Worm (Caenorhabditis elegans) whole organism, late embryonic: ENCODE results near the gene isy-1.

ENCODE experiments used
- C08G9.2 ChIP-seq: sonication (generic microtip); optimal IDR thresholded peaks from 2 replicates; lab custom pipeline; 2016; ENCODE audit warnings: mild to moderate bottlenecking, missing genetic modification characterization, moderate library complexity, missing compliant biosample characterization
- C38D4.7 ChIP-seq: fragments of 200-800 bp; sonication (Bioruptor generic); optimal IDR thresholded peaks from 2 replicates; lab custom pipeline; 2018; ENCODE audit warnings: mild to moderate bottlenecking, missing genetic modification characterization, moderate library complexity, missing compliant biosample characterization
- K02D7.2 ChIP-seq: sonication (generic microtip); optimal IDR thresholded peaks from 2 replicates; lab custom pipeline; 2017; ENCODE audit warnings: mild to moderate bottlenecking, missing genetic modification characterization, missing compliant biosample characterization
- K09A11.1 ChIP-seq: sonication (generic microtip); optimal IDR thresholded peaks from 2 replicates; lab custom pipeline; 2017; ENCODE audit warnings: antibody characterized with exemption, mild to moderate bottlenecking, missing genetic modification characterization, missing compliant biosample characterization; ENCODE audit not compliant: insufficient read depth
- Y22D7AL.16 ChIP-seq: sonication (generic microtip); optimal IDR thresholded peaks from 2 replicates; lab custom pipeline; 2016; ENCODE audit warnings: missing genetic modification characterization, missing compliant biosample characterization
- ahr-1 ChIP-seq: sonication (generic microtip); optimal IDR thresholded peaks from 2 replicates; lab custom pipeline; 2016; ENCODE audit warnings: missing genetic modification characterization, missing compliant biosample characterization
- ama-1 ChIP-seq: fragments of 150-350 bp; optimal IDR thresholded peaks from 2 replicates; lab custom pipeline; 2014
- ceh-14 ChIP-seq: sonication (generic microtip); optimal IDR thresholded peaks from 2 replicates; lab custom pipeline; 2016; ENCODE audit warnings: missing genotype, missing genetic modification characterization, missing compliant biosample characterization
- ceh-19 ChIP-seq: fragments of 200-800 bp; sonication (Bioruptor generic); optimal IDR thresholded peaks from 2 replicates; lab custom pipeline; 2018; ENCODE audit warnings: mild to moderate bottlenecking, missing genetic modification characterization, missing compliant biosample characterization
- ceh-2 ChIP-seq: sonication (generic microtip); optimal IDR thresholded peaks from 2 replicates; lab custom pipeline; 2016; ENCODE audit warnings: missing genotype, missing genetic modification characterization, missing compliant biosample characterization
- ceh-22 ChIP-seq: sonication (generic microtip); optimal IDR thresholded peaks from 2 replicates; lab custom pipeline; 2017; ENCODE audit warnings: missing biosample characterization, missing genetic modification characterization
- ceh-24 ChIP-seq: sonication (generic microtip); optimal IDR thresholded peaks from 2 replicates; lab custom pipeline; 2016; ENCODE audit warnings: mild to moderate bottlenecking, missing genetic modification characterization, missing compliant biosample characterization
- ceh-31 ChIP-seq: sonication (generic microtip); optimal IDR thresholded peaks from 2 replicates; lab custom pipeline; 2016; ENCODE audit warnings: missing genetic modification characterization, missing compliant biosample characterization
- ceh-45 ChIP-seq: fragments of 200-800 bp; sonication (Bioruptor generic); IDR thresholded peaks from 2 replicates; pipeline ENCODE4 v1.3.6; 2022; ENCODE audit warnings: missing genetic modification reagents, missing genetic modification characterization, missing compliant biosample characterization
- ceh-9 ChIP-seq: sonication (generic microtip); optimal IDR thresholded peaks from 2 replicates; lab custom pipeline; 2016; ENCODE audit warnings: mild to moderate bottlenecking, missing genetic modification characterization, inconsistent platforms, missing compliant biosample characterization
- che-1 ChIP-seq: sonication (generic microtip); optimal IDR thresholded peaks from 2 replicates; lab custom pipeline; 2016; ENCODE audit warnings: mild to moderate bottlenecking, missing genetic modification characterization, missing compliant biosample characterization
- dmd-4 ChIP-seq: sonication (generic microtip); optimal IDR thresholded peaks from 2 replicates; lab custom pipeline; 2016; ENCODE audit warnings: borderline replicate concordance, missing genetic modification characterization, missing compliant biosample characterization
- dve-1 ChIP-seq: sonication (generic microtip); optimal IDR thresholded peaks from 2 replicates; lab custom pipeline; 2017; ENCODE audit warnings: antibody characterized with exemption, mild to moderate bottlenecking, missing genetic modification characterization, missing compliant biosample characterization
- elt-4 ChIP-seq: sonication (generic microtip); optimal IDR thresholded peaks from 2 replicates; lab custom pipeline; 2016; ENCODE audit warnings: missing genetic modification characterization, missing compliant biosample characterization
- eyg-1 ChIP-seq: sonication (generic microtip); optimal IDR thresholded peaks from 2 replicates; lab custom pipeline; 2016; ENCODE audit warnings: missing genotype, missing genetic modification characterization, missing compliant biosample characterization
- fax-1 ChIP-seq: sonication (generic microtip); optimal IDR thresholded peaks from 2 replicates; lab custom pipeline; 2016; ENCODE audit warnings: missing genotype, missing genetic modification characterization, missing compliant biosample characterization
- gmeb-2 ChIP-seq: sonication (generic microtip); optimal IDR thresholded peaks from 2 replicates; lab custom pipeline; 2016; ENCODE audit warnings: missing genetic modification characterization, inconsistent platforms, missing compliant biosample characterization
- hlh-30 ChIP-seq: sonication (generic microtip); optimal IDR thresholded peaks from 2 replicates; lab custom pipeline; 2017; ENCODE audit warnings: antibody characterized with exemption, missing genetic modification characterization, missing compliant biosample characterization; ENCODE audit not compliant: insufficient read depth
- hlh-8 ChIP-seq: sonication (generic microtip); optimal IDR thresholded peaks from 2 replicates; lab custom pipeline; 2016; ENCODE audit warnings: missing genotype, missing genetic modification characterization, missing compliant biosample characterization
- lim-6 ChIP-seq: sonication (generic microtip); optimal IDR thresholded peaks from 2 replicates; lab custom pipeline; 2016; ENCODE audit warnings: missing genetic modification characterization, missing compliant biosample characterization
- madf-2 ChIP-seq: sonication (generic microtip); optimal IDR thresholded peaks from 2 replicates; lab custom pipeline; 2017; ENCODE audit warnings: missing genetic modification characterization, missing compliant biosample characterization
- mec-3 ChIP-seq: sonication (generic microtip); optimal IDR thresholded peaks from 2 replicates; lab custom pipeline; 2016; ENCODE audit warnings: borderline replicate concordance, missing genetic modification characterization, missing compliant biosample characterization
- nfya-1 ChIP-seq: sonication (generic microtip); optimal IDR thresholded peaks from 2 replicates; lab custom pipeline; 2017; ENCODE audit warnings: missing genetic modification characterization, mild to moderate bottlenecking, missing compliant biosample characterization, antibody characterized with exemption, moderate library complexity
- nhr-232 ChIP-seq: sonication (generic microtip); optimal IDR thresholded peaks from 2 replicates; lab custom pipeline; 2016; ENCODE audit warnings: missing genetic modification characterization, missing compliant biosample characterization
- odd-2 ChIP-seq: sonication (generic microtip); optimal IDR thresholded peaks from 2 replicates; lab custom pipeline; 2017; ENCODE audit warnings: antibody characterized with exemption, mild to moderate bottlenecking, missing genetic modification characterization, missing compliant biosample characterization
- pag-3 ChIP-seq: sonication (generic microtip); optimal IDR thresholded peaks from 2 replicates; lab custom pipeline; 2016; ENCODE audit warnings: missing compliant biosample characterization, missing genetic modification characterization, borderline replicate concordance
- pha-2 ChIP-seq: sonication (generic microtip); optimal IDR thresholded peaks from 2 replicates; lab custom pipeline; 2017; ENCODE audit warnings: mild to moderate bottlenecking, missing genetic modification characterization, missing compliant biosample characterization
- pha-4 ChIP-seq: fragments of 150-350 bp; optimal IDR thresholded peaks from 2 replicates; lab custom pipeline; 2018; ENCODE audit warnings: missing biosample characterization, missing genetic modification reagents, missing genetic modification characterization
- pqm-1 ChIP-seq: sonication (generic microtip); optimal IDR thresholded peaks from 2 replicates; lab custom pipeline; 2016; ENCODE audit warnings: missing genetic modification characterization, missing compliant biosample characterization
- pros-1 ChIP-seq: fragments of 150-350 bp; optimal IDR thresholded peaks from 2 replicates; lab custom pipeline; 2014; ENCODE audit warnings: missing biosample characterization, missing genetic modification reagents, missing genetic modification characterization
- ref-2 ChIP-seq: sonication (generic microtip); optimal IDR thresholded peaks from 2 replicates; lab custom pipeline; 2016; ENCODE audit warnings: missing genetic modification characterization, missing compliant biosample characterization
- sox-2 ChIP-seq: fragments of 200-800 bp; sonication (Bioruptor generic); IDR thresholded peaks from 2 replicates; pipeline ENCODE4 v1.3.6; 2022; ENCODE audit warnings: missing genetic modification reagents, missing genetic modification characterization, missing compliant biosample characterization
- syd-9 ChIP-seq: sonication (generic microtip); optimal IDR thresholded peaks from 2 replicates; lab custom pipeline; 2016; ENCODE audit warnings: mild to moderate bottlenecking, missing genetic modification characterization, moderate library complexity, missing compliant biosample characterization
- tbx-2 ChIP-seq: sonication (generic microtip); optimal IDR thresholded peaks from 2 replicates; lab custom pipeline; 2016; ENCODE audit warnings: missing genetic modification characterization, missing compliant biosample characterization
- tbx-7 ChIP-seq: sonication (generic microtip); optimal IDR thresholded peaks from 2 replicates; lab custom pipeline; 2016; ENCODE audit warnings: missing genotype, missing genetic modification characterization, missing compliant biosample characterization
- ttx-3 ChIP-seq: sonication (generic microtip); optimal IDR thresholded peaks from 2 replicates; lab custom pipeline; 2016; ENCODE audit warnings: missing genetic modification reagents, missing genetic modification characterization, missing compliant biosample characterization
- unc-3 ChIP-seq, 2 experiments: fragments of 200-800 bp in 1 of 2; sonication (Bioruptor generic) in 1 of 2; sonication (generic microtip) in 1 of 2; conservative IDR thresholded peaks in 1 of 2; optimal IDR thresholded peaks in 1 of 2; 2 replicates each; pipeline versions ENCODE4 v1.3.6 to Lab custom; 2016 to 2022; ENCODE audit warnings: missing compliant biosample characterization in 2 of 2, missing genetic modification characterization in 2 of 2, missing genetic modification reagents in 1 of 2
- unc-42 ChIP-seq: sonication (generic microtip); optimal IDR thresholded peaks from 2 replicates; lab custom pipeline; 2016; ENCODE audit warnings: missing genotype, missing genetic modification characterization, missing compliant biosample characterization
- unc-86 ChIP-seq: sonication (generic microtip); optimal IDR thresholded peaks from 2 replicates; lab custom pipeline; 2016; ENCODE audit warnings: missing genetic modification characterization, missing compliant biosample characterization
- zip-5 ChIP-seq: sonication (generic microtip); optimal IDR thresholded peaks from 2 replicates; lab custom pipeline; 2016; ENCODE audit warnings: missing genetic modification characterization, missing compliant biosample characterization
- ztf-16 ChIP-seq: sonication (generic microtip); optimal IDR thresholded peaks from 2 replicates; lab custom pipeline; 2017; ENCODE audit warnings: missing genetic modification characterization, missing compliant biosample characterization

isy-1 gene

ce11 chrV:10967594-10968273 lies 32.8 kb downstream of the isy-1 start:
- TF ChIP-seq K09A11.1 (tag; lab: Kevin White, UChicago) (no peak), ceh-31 (no peak), gmeb-2 (no peak), unc-42 (tag; lab: Kevin White, UChicago) (no peak), mec-3 (tag; lab: Kevin White, UChicago) (no peak), pha-2 (no peak), ceh-45 (GFP tag; lab: Robert Waterston, UW) (no peak), pha-4 (no peak), dve-1 (tag; lab: Kevin White, UChicago) (no peak), nfya-1 (no peak), tbx-7 (tag; lab: Kevin White, UChicago) (no peak), unc-86 (tag; lab: Kevin White, UChicago) (no peak), fax-1 (tag; lab: Kevin White, UChicago) (no peak), zip-5 (tag; lab: Kevin White, UChicago) (no peak), sox-2 (GFP tag; lab: Robert Waterston, UW) (no peak), hlh-30 (no peak), K02D7.2 (tag; lab: Kevin White, UChicago) (no peak)
- TF ChIP-seq, all 69 proteins: peak for 0

- no peak for TF ChIP-seq C38D4.7
- no peak for TF ChIP-seq ceh-2 (tag; lab: Kevin White, UChicago)
- no peak for TF ChIP-seq dmd-4 (tag; lab: Kevin White, UChicago)
- no peak for TF ChIP-seq ceh-22 (tag; lab: Kevin White, UChicago)
- no peak for TF ChIP-seq tbx-2 (tag; lab: Kevin White, UChicago)
- no peak for TF ChIP-seq ama-1 (lab: Kevin White, UChicago)
- TF ChIP-seq ceh-31, result no peak
- TF ChIP-seq unc-3 (GFP tag; conservative IDR thresholded peaks at IDR 0.05; lab: Robert Waterston, UW), result no peak
- TF ChIP-seq unc-3 (tag; optimal IDR thresholded peaks at IDR 0.05; lab: Kevin White, UChicago), result no peak
- no peak for TF ChIP-seq elt-4 (tag; lab: Kevin White, UChicago)
- TF ChIP-seq nhr-232, result no peak
- no peak for TF ChIP-seq ahr-1
- no peak for TF ChIP-seq odd-2 (tag; lab: Kevin White, UChicago)
- TF ChIP-seq ceh-45 (GFP tag; lab: Robert Waterston, UW), result no peak
- no peak for TF ChIP-seq zip-5 (tag; lab: Kevin White, UChicago)
- TF ChIP-seq ceh-24 (tag; lab: Kevin White, UChicago), result no peak
- TF ChIP-seq syd-9 (tag; lab: Kevin White, UChicago), result no peak
- TF ChIP-seq gmeb-2, result no peak
- no peak for TF ChIP-seq Y22D7AL.16 (tag; lab: Kevin White, UChicago)
- no peak for TF ChIP-seq pros-1 (tag; lab: Kevin White, UChicago)
- TF ChIP-seq fax-1 (tag; lab: Kevin White, UChicago), result no peak
Measured at ce11 chrV:10966874-10967273, 33.6 kb downstream of the isy-1 start.

ce11 chrV:10965501-10965900 lies 35.0 kb downstream of the isy-1 start, which contains the start of the genes ctf-4 and eef-1G:
TSS of gene ctf-4 (minus strand) at chrV:10965539.
TSS of gene eef-1G (plus strand) at chrV:10965719.
- TF ChIP-seq tbx-7 (tag; lab: Kevin White, UChicago) (no peak), pag-3 (tag; lab: Kevin White, UChicago) (no peak), K09A11.1 (tag; lab: Kevin White, UChicago) (no peak), eyg-1 (no peak), ceh-9 (no peak), ceh-19 (GFP tag; lab: Kevin White, UChicago) (no peak), syd-9 (tag; lab: Kevin White, UChicago) (peak; percentile 25), ref-2 (peak; percentile 72), pqm-1 (tag; lab: Kevin White, UChicago) (peak; percentile 62), lim-6 (tag; lab: Kevin White, UChicago) (no peak), ceh-14 (tag; lab: Kevin White, UChicago) (peak; percentile 30), madf-2 (tag; lab: Kevin White, UChicago) (no peak), Y22D7AL.16 (tag; lab: Kevin White, UChicago) (no peak), nhr-232 (no peak), ttx-3 (tag; lab: Kevin White, UChicago) (no peak), ztf-16 (tag; lab: Kevin White, UChicago) (no peak), K02D7.2 (tag; lab: Kevin White, UChicago) (no peak), che-1 (tag; lab: Kevin White, UChicago) (no peak), ceh-31 (peak; percentile 64), nfya-1 (peak; percentile 88), dve-1 (tag; lab: Kevin White, UChicago) (peak; percentile 85), ahr-1 (no peak), hlh-8 (tag; lab: Kevin White, UChicago) (peak; percentile 28), unc-3 (GFP tag; conservative IDR thresholded peaks at IDR 0.05; lab: Robert Waterston, UW) (no peak), unc-3 (tag; optimal IDR thresholded peaks at IDR 0.05; lab: Kevin White, UChicago) (no peak), zip-5 (tag; lab: Kevin White, UChicago) (no peak), unc-86 (tag; lab: Kevin White, UChicago) (no peak), C08G9.2 (tag; lab: Kevin White, UChicago) (no peak)
